Fruit fly (Drosophila melanogaster): ENCODE results near the gene CG2260.
A peak's percentile ranks its signal among the peaks of the same experiment; 100 is the strongest.

Gene CG2260

dm6 chrX:8092075-8092682 lies 28.8 kb downstream of the CG2260 start (continued):
- TF ChIP-seq CG18476 (GFP tag; optimal IDR thresholded peaks at IDR 0.05) (peak; percentile 91), CG7556 (GFP tag; optimal IDR thresholded peaks at IDR 0.05) (peak; percentile 97), CG31365 (tag; optimal IDR thresholded peaks at IDR 0.05) (peak; percentile 68), CG18619 (GFP tag; optimal IDR thresholded peaks at IDR 0.05) (peak; percentile 95), ttk (GFP tag; IDR thresholded peaks at IDR 0.05) (peak; percentile 89), Deaf1 (tag; optimal IDR thresholded peaks at IDR 0.05) (peak; percentile 81), CG34224 (GFP tag; IDR thresholded peaks at IDR 0.05; ENCODE audit: partially characterized antibody) (no peak), CG8388 (GFP tag; optimal IDR thresholded peaks at IDR 0.05) (peak; percentile 91), kah (GFP tag; optimal IDR thresholded peaks at IDR 0.05) (peak; percentile 87), CG1832 (GFP tag; optimal IDR thresholded peaks at IDR 0.05) (no peak), Doc2 (GFP tag; IDR thresholded peaks at IDR 0.05) (peak; percentile 75), Trl (optimal IDR thresholded peaks at IDR 0.05) (peak; percentile 88 to 93), Trl (GFP tag; optimal IDR thresholded peaks at IDR 0.05) (peak; percentile 79), CG14050 (GFP tag; IDR thresholded peaks at IDR 0.05) (peak; percentile 91), CG13287 (GFP tag; IDR thresholded peaks at IDR 0.05; ENCODE audit: partially characterized antibody) (no peak), MTF-1 (GFP tag; optimal IDR thresholded peaks at IDR 0.05; ENCODE audit: borderline replicate concordance) (peak; percentile 65), ranshi (GFP tag; IDR thresholded peaks at IDR 0.05) (peak; percentile 87), inv (GFP tag; IDR thresholded peaks at IDR 0.05; ENCODE audit: partially characterized antibody) (no peak), CG1792 (GFP tag; optimal IDR thresholded peaks at IDR 0.05) (peak; percentile 79), unpg (GFP tag; optimal IDR thresholded peaks at IDR 0.05) (peak; percentile 94), sr (GFP tag; IDR thresholded peaks at IDR 0.05) (0 out of 3 replicates have a peak, but pooled peaks have one; percentile 27), CG12391 (tag; optimal IDR thresholded peaks at IDR 0.05) (peak; percentile 96), Asciz (GFP tag; optimal IDR thresholded peaks at IDR 0.05) (peak; percentile 94), CG11093 (GFP tag; IDR thresholded peaks at IDR 0.05) (peak; percentile 77; the same call in 2 of the 3 replicates), jumu (GFP tag; optimal IDR thresholded peaks at IDR 0.05) (peak; percentile 76), NFAT (GFP tag; IDR thresholded peaks at IDR 0.05) (peak; percentile 75), sc (optimal IDR thresholded peaks at IDR 0.05) (no peak), sc (GFP tag; optimal IDR thresholded peaks at IDR 0.05) (peak; percentile 91), CG18599 (GFP tag; optimal IDR thresholded peaks at IDR 0.05) (peak; percentile 97), slp2 (GFP tag; optimal IDR thresholded peaks at IDR 0.05) (peak; percentile 81), CG12659 (GFP tag; optimal IDR thresholded peaks at IDR 0.05) (peak; percentile 98), Gsc (GFP tag; IDR thresholded peaks at IDR 0.05) (peak; percentile 80), GATAe (GFP tag; conservative IDR thresholded peaks at IDR 0.05) (peak; percentile 69; the same call in 1 of the 2 replicates), CG13296 (GFP tag; optimal IDR thresholded peaks at IDR 0.05) (peak; percentile 97), Hmr (GFP tag; optimal IDR thresholded peaks at IDR 0.05) (peak; percentile 98), ato (GFP tag; IDR thresholded peaks at IDR 0.05; ENCODE audit: partially characterized antibody) (no peak), CG17912 (GFP tag; optimal IDR thresholded peaks at IDR 0.05) (peak; percentile 81), kay (GFP tag; optimal IDR thresholded peaks at IDR 0.05) (peak; percentile 87), rib (GFP tag; IDR thresholded peaks at IDR 0.05) (peak; percentile 70), grau (tag; optimal IDR thresholded peaks at IDR 0.05) (peak; percentile 96), CG11456 (GFP tag; IDR thresholded peaks at IDR 0.05) (peak; percentile 88), CG1024 (GFP tag; IDR thresholded peaks at IDR 0.05) (peak; percentile 79), CG42726 (GFP tag; IDR thresholded peaks at IDR 0.05; ENCODE audit: partially characterized antibody) (no peak), CG10654 (GFP tag; optimal IDR thresholded peaks at IDR 0.05) (peak; percentile 92), CkIIα-i1 (GFP tag; IDR thresholded peaks at IDR 0.05) (peak; percentile 51; the same call in 1 of the 2 replicates), NC2β (GFP tag; optimal IDR thresholded peaks at IDR 0.05) (peak; percentile 68), YL-1 (GFP tag; optimal IDR thresholded peaks at IDR 0.05) (peak; percentile 67), CG16815 (GFP tag; optimal IDR thresholded peaks at IDR 0.05) (peak; percentile 87), CG11247 (GFP tag; IDR thresholded peaks at IDR 0.05) (peak; percentile 86), zfh2 (GFP tag; optimal IDR thresholded peaks at IDR 0.05) (peak; percentile 71)

All from whole organism, embryonic.